Worm (Caenorhabditis elegans): ENCODE data around the gene wrt-7.

The wrt-7 gene

DNA sequence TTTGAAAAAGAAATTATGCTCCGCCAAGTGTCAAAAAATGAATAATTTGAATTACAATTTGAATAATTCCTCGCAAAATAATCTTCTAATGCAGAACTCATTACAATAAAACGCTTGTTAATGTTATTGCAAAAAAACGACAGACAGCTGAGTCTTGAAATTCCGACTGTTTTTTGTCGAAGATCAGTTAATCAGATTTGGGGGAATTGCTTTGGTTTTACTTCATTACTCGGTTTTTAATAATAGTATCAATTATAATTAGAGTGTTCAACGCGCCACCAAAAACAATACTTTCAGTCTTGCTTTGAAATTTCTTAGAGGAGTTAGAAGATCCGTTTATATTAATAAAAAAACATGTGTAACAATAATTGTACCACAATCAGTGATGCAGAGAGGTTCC lies 40.6 kb upstream of the wrt-7 start, which contains the start of gene srh-122:
TSS of gene srh-122 (minus strand) at position 101 of the 400 bp plus-strand sequence.
- no peak for TF ChIP-seq M03D4.4 (tag; optimal IDR thresholded peaks at IDR 0.05)
- no peak for TF ChIP-seq ztf-11 (tag; optimal IDR thresholded peaks at IDR 0.05)
- no peak for TF ChIP-seq elt-3 (tag; optimal IDR thresholded peaks at IDR 0.05)
- no peak for TF ChIP-seq mls-2 (tag; optimal IDR thresholded peaks at IDR 0.05)
- TF ChIP-seq ceh-39 (tag; optimal IDR thresholded peaks at IDR 0.05), result no peak
- TF ChIP-seq pha-4 (tag; optimal IDR thresholded peaks at IDR 0.05), result no peak
- no peak for TF ChIP-seq nhr-2 (tag; optimal IDR thresholded peaks at IDR 0.05)
- TF ChIP-seq bed-3 (GFP tag; optimal IDR thresholded peaks at IDR 0.05), result no peak
- no peak for TF ChIP-seq ham-2 (GFP tag; optimal IDR thresholded peaks at IDR 0.05)
- TF ChIP-seq drap-1 (GFP tag; optimal IDR thresholded peaks at IDR 0.05), result no peak
- TF ChIP-seq elt-1 (tag; optimal IDR thresholded peaks at IDR 0.05; ENCODE audit: borderline replicate concordance, insufficient read depth), result no peak
- no peak for TF ChIP-seq ces-1 (GFP tag; optimal IDR thresholded peaks at IDR 0.05)

DNA sequence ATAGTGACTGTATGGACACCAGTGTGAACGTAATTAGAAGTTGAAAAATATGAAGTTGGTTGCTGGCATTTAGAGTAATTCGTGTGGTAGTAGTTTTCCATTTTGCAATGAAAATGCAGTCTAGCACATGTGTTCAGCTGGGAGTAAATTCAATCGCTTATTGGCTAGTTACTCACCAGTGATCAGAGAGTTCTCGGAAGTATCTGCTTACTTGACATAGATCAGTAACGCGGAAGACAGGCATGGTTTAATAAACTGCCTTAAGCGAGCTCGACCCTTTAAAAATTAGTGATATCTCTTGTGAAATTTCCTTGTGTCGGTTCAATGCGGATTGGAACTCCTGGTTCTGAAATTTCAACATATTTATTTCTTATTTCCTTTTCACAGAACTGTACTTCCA lies 38.9 kb upstream of the wrt-7 start, which contains the start of gene srh-52:
TSS of gene srh-52 (minus strand) at position 101 of the 400 bp plus-strand sequence.
- TF ChIP-seq tbx-8 (GFP tag; optimal IDR thresholded peaks at IDR 0.05) (no peak), cnd-1 (tag; optimal IDR thresholded peaks at IDR 0.05) (no peak), blmp-1 (tag; optimal IDR thresholded peaks at IDR 0.05) (no peak), pha-4 (tag; optimal IDR thresholded peaks at IDR 0.05) (no peak), ham-2 (GFP tag; optimal IDR thresholded peaks at IDR 0.05) (no peak), drap-1 (GFP tag; optimal IDR thresholded peaks at IDR 0.05) (no peak), ceh-43 (GFP tag; optimal IDR thresholded peaks at IDR 0.05) (no peak), nhr-12 (tag; optimal IDR thresholded peaks at IDR 0.05) (no peak)

DNA sequence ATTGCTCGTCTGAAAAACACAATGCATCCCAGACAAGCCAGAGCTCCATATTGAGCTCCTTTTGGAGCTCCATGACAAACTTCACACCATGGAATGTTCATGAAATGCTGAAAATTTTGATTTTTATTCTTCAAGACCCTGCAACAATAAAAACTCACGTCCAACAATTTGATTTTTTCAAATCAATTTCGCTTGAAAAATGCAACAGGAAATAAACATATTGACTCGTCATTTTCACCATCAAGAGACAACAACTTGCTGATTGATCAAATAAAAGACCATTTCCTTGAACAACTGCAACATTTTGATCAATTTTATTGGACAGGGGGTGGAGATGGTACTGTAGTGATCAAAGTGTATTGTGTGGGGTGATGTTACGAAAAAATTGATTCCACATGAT lies 32.4 kb upstream of the wrt-7 start, which contains the start of gene nhr-269:
TSS of gene nhr-269 (minus strand) at position 101 of the 400 bp plus-strand sequence.
- TF ChIP-seq elt-3 (tag; optimal IDR thresholded peaks at IDR 0.05) (no peak), ztf-11 (tag; optimal IDR thresholded peaks at IDR 0.05) (no peak), mep-1 (tag; optimal IDR thresholded peaks at IDR 0.05) (no peak), mls-2 (tag; optimal IDR thresholded peaks at IDR 0.05) (no peak), ceh-83 (GFP tag; optimal IDR thresholded peaks at IDR 0.05) (no peak), lin-13 (tag; optimal IDR thresholded peaks at IDR 0.05) (no peak), lin-32 (GFP tag; optimal IDR thresholded peaks at IDR 0.05) (no peak), ceh-43 (GFP tag; optimal IDR thresholded peaks at IDR 0.05) (no peak), lsy-2 (tag; optimal IDR thresholded peaks at IDR 0.05) (no peak), snpc-4 (tag; optimal IDR thresholded peaks at IDR 0.05) (no peak), ces-1 (GFP tag; optimal IDR thresholded peaks at IDR 0.05) (no peak), sem-2 (GFP tag; optimal IDR thresholded peaks at IDR 0.05) (no peak), bed-3 (GFP tag; optimal IDR thresholded peaks at IDR 0.05) (no peak), unc-120 (tag; optimal IDR thresholded peaks at IDR 0.05; ENCODE audit: poor library complexity, severe bottlenecking) (no peak), drap-1 (GFP tag; optimal IDR thresholded peaks at IDR 0.05) (no peak), elt-1 (tag; optimal IDR thresholded peaks at IDR 0.05; ENCODE audit: borderline replicate concordance, insufficient read depth) (no peak), tbx-8 (GFP tag; optimal IDR thresholded peaks at IDR 0.05) (no peak), sptf-1 (tag; optimal IDR thresholded peaks at IDR 0.05) (no peak)

DNA sequence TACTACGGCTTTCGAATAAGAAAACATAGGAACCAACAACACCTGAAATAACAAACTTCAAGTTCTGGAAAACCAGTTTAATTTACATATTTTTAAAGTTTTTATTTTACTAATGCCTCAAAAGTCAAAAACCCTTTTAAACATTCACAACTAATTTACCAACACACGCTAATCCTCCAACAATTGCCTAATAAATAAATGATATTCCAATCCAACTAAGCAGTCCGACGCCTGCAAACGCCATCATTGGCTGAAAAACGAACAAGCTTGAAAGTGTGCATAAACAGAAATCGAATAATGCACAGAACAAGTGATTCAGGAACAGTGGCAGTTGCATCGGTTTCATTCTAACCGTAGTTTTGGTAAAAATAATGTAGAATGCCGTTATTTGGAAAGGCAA lies 30.5 kb upstream of the wrt-7 start:
- TF ChIP-seq mep-1 (tag; optimal IDR thresholded peaks at IDR 0.05) (no peak), nhr-28 (tag; optimal IDR thresholded peaks at IDR 0.05) (no peak), unc-62 (GFP tag; optimal IDR thresholded peaks at IDR 0.05) (no peak), lin-32 (GFP tag; optimal IDR thresholded peaks at IDR 0.05) (no peak), sem-2 (GFP tag; optimal IDR thresholded peaks at IDR 0.05) (no peak), sptf-1 (tag; optimal IDR thresholded peaks at IDR 0.05) (no peak), cnd-1 (tag; optimal IDR thresholded peaks at IDR 0.05) (no peak), unc-120 (tag; optimal IDR thresholded peaks at IDR 0.05; ENCODE audit: poor library complexity, severe bottlenecking) (no peak), bed-3 (GFP tag; optimal IDR thresholded peaks at IDR 0.05) (no peak), ceh-43 (GFP tag; optimal IDR thresholded peaks at IDR 0.05) (no peak), zip-8 (tag; optimal IDR thresholded peaks at IDR 0.05) (no peak), nhr-2 (tag; optimal IDR thresholded peaks at IDR 0.05) (no peak), pha-4 (tag; optimal IDR thresholded peaks at IDR 0.05) (no peak), hlh-1 (tag; optimal IDR thresholded peaks at IDR 0.05) (no peak), ces-1 (GFP tag; optimal IDR thresholded peaks at IDR 0.05) (no peak), unc-39 (tag; optimal IDR thresholded peaks at IDR 0.05) (no peak), ham-2 (GFP tag; optimal IDR thresholded peaks at IDR 0.05) (no peak)

DNA sequence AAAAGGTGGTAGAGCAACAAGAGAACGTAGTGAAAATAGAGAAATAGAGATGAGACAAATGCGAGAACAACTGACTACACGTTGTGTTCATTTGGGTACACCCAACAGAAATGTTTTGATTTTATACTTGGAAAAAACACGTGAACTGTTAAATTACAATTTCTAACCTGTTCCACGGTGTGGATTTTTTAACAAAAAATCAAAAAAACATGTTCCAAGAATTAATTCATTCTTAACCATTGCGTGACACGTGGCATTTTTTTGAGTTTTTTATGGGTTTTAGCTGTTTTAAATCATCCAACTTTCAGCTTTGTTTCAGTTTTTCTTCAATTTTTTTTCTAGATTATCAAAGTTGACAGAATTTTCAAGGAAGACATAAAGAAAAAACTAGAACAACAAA lies 24.1 kb upstream of the wrt-7 start, which contains the start of gene ech-1.1:
TSS of gene ech-1.1 (minus strand) at position 101 of the 400 bp plus-strand sequence.
- peak; percentile 32 for TF ChIP-seq hlh-1 (tag; optimal IDR thresholded peaks at IDR 0.05)

All from whole organism, mixed stage, embryonic.